Worm (Caenorhabditis elegans) whole organism, L4 larva: Measurements from ENCODE around the gene F28H7.2.

ENCODE experiments used
- D1046.2 ChIP-seq: fragments of 200-800 bp; sonication (Bioruptor generic); IDR thresholded peaks from 2 replicates; pipeline ENCODE4 v1.3.6; 2022; ENCODE audit warnings: missing genetic modification characterization, missing compliant biosample characterization
- T26A8.4 ChIP-seq: fragments of 200-800 bp; sonication (Bioruptor generic); IDR thresholded peaks from 2 replicates; pipeline ENCODE4 v1.3.6; 2022; ENCODE audit warnings: missing genetic modification characterization, missing compliant biosample characterization
- Y105C5A.15 ChIP-seq: fragments of 200-800 bp; sonication (Bioruptor generic); IDR thresholded peaks from 2 replicates; pipeline ENCODE4 v1.3.6; 2022; ENCODE audit warnings: missing genetic modification characterization, missing compliant biosample characterization
- Y5F2A.4 ChIP-seq: fragments of 200-800 bp; sonication (Bioruptor generic); optimal IDR thresholded peaks from 2 replicates; lab custom pipeline; 2018; ENCODE audit warnings: mild to moderate bottlenecking, missing genetic modification characterization, missing compliant biosample characterization
- Y75B8A.6 ChIP-seq: fragments of 200-800 bp; sonication (Bioruptor generic); IDR thresholded peaks from 2 replicates; pipeline ENCODE4 v1.3.6; 2022; ENCODE audit warnings: missing genetic modification reagents, missing genetic modification characterization, missing compliant biosample characterization
- aha-1 ChIP-seq: fragments of 150-350 bp; peaks from one replicate; lab custom pipeline; 2014; ENCODE audit warnings: missing biosample characterization, missing genetic modification characterization
- aly-2 ChIP-seq: sonication (generic microtip); optimal IDR thresholded peaks from 2 replicates; lab custom pipeline; 2018; ENCODE audit warnings: missing biosample characterization, missing genetic modification characterization
- ceh-20 ChIP-seq: fragments of 200-800 bp; sonication (Bioruptor generic); IDR thresholded peaks from 2 replicates; pipeline ENCODE4 v1.3.6; 2022; ENCODE audit warnings: missing genetic modification reagents, missing genetic modification characterization, missing compliant biosample characterization
- ceh-28 ChIP-seq: fragments of 150-350 bp; optimal IDR thresholded peaks from 2 replicates; lab custom pipeline; 2014; ENCODE audit warnings: missing biosample characterization, missing genetic modification reagents, missing genetic modification characterization
- ceh-32 ChIP-seq: sonication (generic microtip); optimal IDR thresholded peaks from 2 replicates; lab custom pipeline; 2016; ENCODE audit warnings: mild to moderate bottlenecking, missing genetic modification characterization, missing compliant biosample characterization; ENCODE audit not compliant: poor library complexity
- ces-1 ChIP-seq: fragments of 150-350 bp; sonication (generic microtip); optimal IDR thresholded peaks from 4 replicates; lab custom pipeline; 2014; ENCODE audit warnings: missing biosample characterization, missing genetic modification reagents, missing genetic modification characterization
- ctbp-1 ChIP-seq: fragments of 200-800 bp; sonication (Bioruptor generic); IDR thresholded peaks from 2 replicates; pipeline ENCODE4 v1.3.6; 2022; ENCODE audit warnings: missing genetic modification reagents, missing genetic modification characterization, missing compliant biosample characterization
- daf-16 ChIP-seq, 3 experiments: sonication (generic microtip); optimal IDR thresholded peaks; 2 replicates each; lab custom pipeline; 2016 to 2017; ENCODE audit warnings: missing genetic modification characterization in 3 of 3, missing genetic modification reagents in 3 of 3, mild to moderate bottlenecking in 2 of 3, missing compliant biosample characterization in 2 of 3, missing biosample characterization in 1 of 3, moderate library complexity in 1 of 3
- dmd-6 ChIP-seq: fragments of 200-800 bp; sonication (Bioruptor generic); IDR thresholded peaks from 2 replicates; pipeline ENCODE4 v1.3.6; 2022; ENCODE audit warnings: missing genetic modification reagents, missing genetic modification characterization, missing compliant biosample characterization
- dve-1 ChIP-seq: sonication (generic microtip); optimal IDR thresholded peaks from 2 replicates; lab custom pipeline; 2017; ENCODE audit warnings: antibody characterized with exemption, mild to moderate bottlenecking, missing genetic modification characterization, missing compliant biosample characterization; ENCODE audit not compliant: insufficient read depth
- egl-43 ChIP-seq: fragments of 200-800 bp; sonication (Bioruptor generic); IDR thresholded peaks from 2 replicates; pipeline ENCODE4 v1.3.6; 2022; ENCODE audit warnings: missing genetic modification reagents, missing genetic modification characterization, missing compliant biosample characterization
- fkh-10 ChIP-seq: fragments of 150-350 bp; optimal IDR thresholded peaks from 2 replicates; lab custom pipeline; 2014; ENCODE audit warnings: missing biosample characterization, missing genetic modification reagents, missing genetic modification characterization
- hif-1 ChIP-seq, 2 experiments: sonication (generic microtip); optimal IDR thresholded peaks; 2 replicates each; lab custom pipeline; 2016 to 2017; ENCODE audit warnings: missing compliant biosample characterization in 2 of 2, missing genetic modification characterization in 2 of 2, missing genetic modification reagents in 2 of 2, missing genotype in 2 of 2, mild to moderate bottlenecking in 1 of 2
- hlh-11 ChIP-seq: fragments of 200-800 bp; sonication (Bioruptor generic); optimal IDR thresholded peaks from 2 replicates; lab custom pipeline; 2018; ENCODE audit warnings: mild to moderate bottlenecking, missing genetic modification characterization, missing compliant biosample characterization
- hlh-30 ChIP-seq: sonication (generic microtip); optimal IDR thresholded peaks from 2 replicates; lab custom pipeline; 2017; ENCODE audit warnings: antibody characterized with exemption, mild to moderate bottlenecking, missing genetic modification characterization, missing compliant biosample characterization; ENCODE audit not compliant: insufficient read depth
- hmg-1.1 ChIP-seq: fragments of 200-800 bp; sonication (Bioruptor generic); IDR thresholded peaks from 2 replicates; pipeline ENCODE4 v1.3.6; 2022; ENCODE audit warnings: missing genetic modification reagents, missing genetic modification characterization, missing compliant biosample characterization
- lin-39 ChIP-seq: fragments of 150-350 bp; optimal IDR thresholded peaks from 2 replicates; lab custom pipeline; 2014; ENCODE audit warnings: missing biosample characterization, missing genetic modification reagents, missing genetic modification characterization
- lsy-2 ChIP-seq, 2 experiments: fragments of 150-350 bp in 1 of 2; sonication (generic microtip) in 1 of 2; optimal IDR thresholded peaks; 2 replicates each; lab custom pipeline; 2014 to 2017; ENCODE audit warnings: missing biosample characterization in 2 of 2, missing genetic modification characterization in 2 of 2
- mdl-1 ChIP-seq, 2 experiments: fragments of 150-350 bp in 1 of 2; sonication (generic microtip) in 1 of 2; optimal IDR thresholded peaks; 2 replicates each; lab custom pipeline; 2014 to 2017; ENCODE audit warnings: missing biosample characterization in 2 of 2, missing genetic modification characterization in 2 of 2
- mep-1 ChIP-seq: fragments of 150-350 bp; sonication (generic microtip); optimal IDR thresholded peaks from 3 replicates; lab custom pipeline; 2014; ENCODE audit warnings: missing biosample characterization, missing genetic modification characterization
- nhr-11 ChIP-seq: fragments of 150-350 bp; optimal IDR thresholded peaks from 2 replicates; lab custom pipeline; 2014; ENCODE audit warnings: missing biosample characterization, missing genetic modification characterization
- nhr-28 ChIP-seq: fragments of 150-350 bp; optimal IDR thresholded peaks from 2 replicates; lab custom pipeline; 2014; ENCODE audit warnings: missing biosample characterization, missing genetic modification characterization
- nhr-6 ChIP-seq: fragments of 150-350 bp; optimal IDR thresholded peaks from 2 replicates; lab custom pipeline; 2014; ENCODE audit warnings: missing biosample characterization, missing genetic modification characterization
- pha-4 ChIP-seq, 2 experiments: fragments of 150-350 bp in 1 of 2; fragments of 200-800 bp in 1 of 2; sonication (Bioruptor generic) in 1 of 2; IDR thresholded peaks in 1 of 2; optimal IDR thresholded peaks in 1 of 2; 2 replicates each; pipeline versions ENCODE4 v1.3.6 to Lab custom; 2014 to 2022; ENCODE audit warnings: missing genetic modification characterization in 2 of 2, missing genetic modification reagents in 2 of 2, missing biosample characterization in 1 of 2, missing compliant biosample characterization in 1 of 2
- pqm-1 ChIP-seq: sonication (generic microtip); optimal IDR thresholded peaks from 2 replicates; lab custom pipeline; 2017; ENCODE audit warnings: missing biosample characterization, missing genetic modification characterization
- rbr-2 ChIP-seq: sonication (generic microtip); optimal IDR thresholded peaks from 2 replicates; lab custom pipeline; 2016; ENCODE audit warnings: missing genotype, missing genetic modification characterization, missing compliant biosample characterization
- set-16 ChIP-seq: fragments of 200-800 bp; sonication (Bioruptor generic); IDR thresholded peaks from 2 replicates; pipeline ENCODE4 v1.3.6; 2022; ENCODE audit warnings: missing genetic modification reagents, missing genetic modification characterization, missing compliant biosample characterization
- unc-62 ChIP-seq, 3 experiments: fragments of 150-350 bp in 1 of 3; sonication (generic microtip); optimal IDR thresholded peaks in 2 of 3; peaks in 1 of 3; 1 replicate in 1 of 3; 2 replicates in 2 of 3; lab custom pipeline; 2014 to 2017; ENCODE audit warnings: missing biosample characterization in 3 of 3, missing genetic modification characterization in 3 of 3, missing genetic modification reagents in 3 of 3, missing genotype in 1 of 3
- zip-11 ChIP-seq: fragments of 200-800 bp; sonication (Bioruptor generic); IDR thresholded peaks from 2 replicates; pipeline ENCODE4 v1.3.6; 2022; ENCODE audit warnings: missing genetic modification characterization, missing compliant biosample characterization

Gene F28H7.2

DNA sequence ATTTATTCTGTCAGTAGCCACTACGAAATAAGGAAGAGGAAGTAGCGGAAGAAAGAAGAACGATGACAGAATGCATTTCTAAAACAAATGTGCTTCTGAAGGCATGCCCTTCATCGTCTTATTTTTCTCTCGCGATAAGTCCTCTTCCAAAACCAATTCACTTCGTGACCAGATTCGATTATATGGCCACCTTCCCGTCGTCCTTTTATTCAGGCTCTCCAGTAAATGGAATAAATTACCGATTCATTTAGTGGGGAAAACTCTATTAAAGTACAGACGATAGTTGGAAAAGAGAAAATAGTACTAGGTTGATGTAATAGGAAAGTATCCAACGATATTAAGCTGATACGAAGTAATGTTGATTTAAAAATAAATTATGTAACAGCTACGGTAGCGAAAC is 26.4 kb upstream of the F28H7.2 start:
- TF ChIP-seq ces-1 (peak; percentile 86), D1046.2 (GFP tag; lab: Robert Waterston, UW) (no peak), aly-2 (tag; lab: Kevin White, UChicago) (no peak)
- TF ChIP-seq, all 104 proteins: peak for 1

DNA sequence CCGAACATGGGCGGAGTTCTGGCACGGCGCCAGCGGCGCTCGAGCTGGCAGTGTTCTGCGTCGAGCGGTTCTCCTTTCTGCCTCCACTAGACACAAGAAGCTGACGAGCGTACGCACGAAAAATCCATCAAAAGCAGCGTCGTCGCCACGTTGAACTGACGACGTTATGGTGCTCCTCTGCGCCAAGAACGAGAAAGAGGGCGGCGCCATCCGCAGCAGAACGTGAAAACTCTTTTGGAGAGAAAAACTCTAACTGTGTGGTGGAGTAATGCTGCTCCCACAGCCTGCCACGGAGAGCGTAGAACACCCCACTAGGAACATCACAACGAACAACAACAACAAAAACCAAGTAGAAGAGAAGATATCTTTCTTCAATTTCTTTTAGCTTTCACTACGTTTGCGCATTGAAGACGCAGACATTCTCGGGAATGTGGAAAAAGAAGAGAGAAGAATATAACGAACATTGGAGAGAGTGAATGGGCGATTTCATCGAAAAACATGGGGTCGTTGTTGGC is 25.7 kb upstream of the F28H7.2 start:
- TF ChIP-seq ceh-20 (GFP tag; lab: Robert Waterston, UW): peak; percentile 40; the same call in 1 of the 2 replicates
- TF ChIP-seq ceh-28 (tag; lab: Kevin White, UChicago): no peak
- peak in 1 of 2 experiments; percentile 68 for TF ChIP-seq daf-16 (GFP tag; optimal IDR thresholded peaks at IDR 0.05; lab: Kevin White, UChicago)
- TF ChIP-seq daf-16 (tag; optimal IDR thresholded peaks at IDR 0.05; lab: Kevin White, UChicago): no peak
- TF ChIP-seq nhr-11 (tag; lab: Kevin White, UChicago): peak; percentile 68
- peak; percentile 57 for TF ChIP-seq nhr-28 (tag; lab: Kevin White, UChicago)
- TF ChIP-seq egl-43 (GFP tag; lab: Robert Waterston, UW): peak; percentile 56; the same call in 1 of the 2 replicates
- no peak for TF ChIP-seq T26A8.4 (GFP tag; lab: Robert Waterston, UW)
- TF ChIP-seq set-16 (GFP tag; lab: Robert Waterston, UW): peak; percentile 75
- 0 out of 2 replicates have a peak, but pooled peaks have one; percentile 17 for TF ChIP-seq dmd-6 (GFP tag; lab: Robert Waterston, UW)
- 0 out of 2 replicates have a peak, but pooled peaks have one; percentile 37 for TF ChIP-seq ctbp-1 (GFP tag; lab: Robert Waterston, UW)
- TF ChIP-seq mdl-1 (tag; optimal IDR thresholded peaks at IDR 0.05; lab: Kevin White, UChicago): peak in 1 of 2 experiments; percentile 61
- TF ChIP-seq Y105C5A.15 (GFP tag; lab: Robert Waterston, UW): no peak
- TF ChIP-seq hmg-1.1 (GFP tag; lab: Robert Waterston, UW): peak; percentile 55; the same call in 1 of the 2 replicates
- TF ChIP-seq aha-1 (tag; lab: Kevin White, UChicago): peak; percentile 97
- peak; percentile 41 for TF ChIP-seq mep-1
- no peak for TF ChIP-seq lin-39 (tag; lab: Kevin White, UChicago)
- TF ChIP-seq hif-1 (tag; optimal IDR thresholded peaks at IDR 0.05; lab: Kevin White, UChicago): peak in 1 of 2 experiments; percentile 11
- TF ChIP-seq rbr-2 (tag; lab: Kevin White, UChicago): peak; percentile 45
- no peak for TF ChIP-seq ceh-32 (tag; lab: Kevin White, UChicago)
- TF ChIP-seq hlh-11 (tag; lab: Kevin White, UChicago): peak; percentile 5
- peak in 1 of 2 experiments; percentile 27 for TF ChIP-seq lsy-2 (tag; optimal IDR thresholded peaks at IDR 0.05; lab: Kevin White, UChicago)
- TF ChIP-seq fkh-10 (GFP tag; lab: Kevin White, UChicago): peak; percentile 40
- TF ChIP-seq unc-62 (GFP tag; optimal IDR thresholded peaks at IDR 0.05 in 1 of 2; lab: Kevin White, UChicago): peak in 1 of 2 experiments; percentile 93
- TF ChIP-seq unc-62 (tag; optimal IDR thresholded peaks at IDR 0.05; lab: Kevin White, UChicago): no peak

- peak; percentile 23 for TF ChIP-seq nhr-28 (tag; lab: Kevin White, UChicago)
- TF ChIP-seq Y75B8A.6 (GFP tag; lab: Robert Waterston, UW): no peak
- peak; percentile 38 for TF ChIP-seq nhr-11 (tag; lab: Kevin White, UChicago)
- TF ChIP-seq daf-16 (GFP tag; optimal IDR thresholded peaks at IDR 0.05; lab: Kevin White, UChicago): no peak
- peak; percentile 9 for TF ChIP-seq daf-16 (tag; optimal IDR thresholded peaks at IDR 0.05; lab: Kevin White, UChicago)
- TF ChIP-seq pha-4 (GFP tag; IDR thresholded peaks at IDR 0.05; lab: Robert Waterston, UW): no peak
- TF ChIP-seq pha-4 (tag; optimal IDR thresholded peaks at IDR 0.05; lab: Kevin White, UChicago): peak; percentile 21
- no peak for TF ChIP-seq rbr-2 (tag; lab: Kevin White, UChicago)
- TF ChIP-seq hlh-11 (tag; lab: Kevin White, UChicago): peak; percentile 23
- TF ChIP-seq hmg-1.1 (GFP tag; lab: Robert Waterston, UW): no peak
- TF ChIP-seq set-16 (GFP tag; lab: Robert Waterston, UW): 0 out of 2 replicates have a peak, but pooled peaks have one; percentile 12
- peak; percentile 93 for TF ChIP-seq hlh-30 (tag; lab: Kevin White, UChicago)
These were observed 25.1 kb upstream of the F28H7.2 start for ce11 chrV:10722595-10722994.

DNA sequence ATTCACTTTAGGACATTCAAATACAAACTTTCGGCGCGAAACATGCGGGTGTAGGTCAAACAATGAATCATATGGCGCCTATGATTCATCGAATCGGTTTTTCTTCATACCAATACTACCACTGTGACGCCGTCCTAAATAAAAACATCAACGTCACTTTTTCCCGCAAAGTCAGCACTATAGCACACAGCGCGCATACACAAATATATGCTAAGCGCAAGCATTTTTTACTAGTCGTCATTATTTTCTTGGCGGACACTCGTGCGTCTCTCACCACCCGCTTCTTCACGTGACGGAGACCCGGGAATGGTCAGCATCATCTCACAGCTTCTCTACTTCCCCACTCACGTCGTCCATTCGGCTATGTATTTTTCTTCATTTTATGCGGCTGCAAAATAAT is 24.5 kb upstream of the F28H7.2 start:
- TF ChIP-seq mep-1 (peak; percentile 4), pha-4 (GFP tag; IDR thresholded peaks at IDR 0.05; lab: Robert Waterston, UW) (no peak), pha-4 (tag; optimal IDR thresholded peaks at IDR 0.05; lab: Kevin White, UChicago) (peak; percentile 17), rbr-2 (tag; lab: Kevin White, UChicago) (peak; percentile 0), unc-62 (GFP tag; optimal IDR thresholded peaks at IDR 0.05 in 1 of 2; lab: Kevin White, UChicago) (peak in 1 of 2 experiments; percentile 25), unc-62 (tag; optimal IDR thresholded peaks at IDR 0.05; lab: Kevin White, UChicago) (no peak), nhr-6 (peak; percentile 30), ceh-28 (tag; lab: Kevin White, UChicago) (no peak), pqm-1 (tag; lab: Kevin White, UChicago) (no peak), Y5F2A.4 (GFP tag; lab: Kevin White, UChicago) (no peak), aha-1 (tag; lab: Kevin White, UChicago) (peak; percentile 89), lsy-2 (tag; optimal IDR thresholded peaks at IDR 0.05; lab: Kevin White, UChicago) (peak in 1 of 2 experiments; percentile 19), zip-11 (GFP tag; lab: Robert Waterston, UW) (no peak), dve-1 (peak; percentile 61), hlh-30 (tag; lab: Kevin White, UChicago) (peak; percentile 89), mdl-1 (tag; optimal IDR thresholded peaks at IDR 0.05; lab: Kevin White, UChicago) (peak in 1 of 2 experiments; percentile 68)
